Worm (Caenorhabditis elegans) whole organism, early embryonic: ENCODE data around the gene nspc-5.
"Not testable (repeated sequence)": the region's sequence is repeated elsewhere in the genome, so short reads cannot be mapped to it uniquely, and the experiment has no call there.

Experiments
- B0310.2 ChIP-seq: sonication (generic microtip); optimal IDR thresholded peaks from 2 replicates; lab custom pipeline; 2016; ENCODE audit warnings: mild to moderate bottlenecking, missing genetic modification characterization, missing compliant biosample characterization
- F13C5.2 ChIP-seq: sonication (generic microtip); optimal IDR thresholded peaks from 2 replicates; lab custom pipeline; 2017; ENCODE audit warnings: mild to moderate bottlenecking, missing genetic modification characterization, inconsistent platforms, missing compliant biosample characterization
- aly-1 ChIP-seq: sonication (generic microtip); optimal IDR thresholded peaks from 2 replicates; lab custom pipeline; 2016; ENCODE audit warnings: missing genetic modification characterization, missing compliant biosample characterization
- ama-1 ChIP-seq: fragments of 150-350 bp; optimal IDR thresholded peaks from 2 replicates; lab custom pipeline; 2014
- ceh-13 ChIP-seq: fragments of 200-800 bp; sonication (Bioruptor generic); optimal IDR thresholded peaks from 2 replicates; lab custom pipeline; 2018; ENCODE audit warnings: mild to moderate bottlenecking, missing genetic modification characterization, missing compliant biosample characterization
- ceh-36 ChIP-seq: sonication (generic microtip); optimal IDR thresholded peaks from 2 replicates; lab custom pipeline; 2016; ENCODE audit warnings: missing genetic modification characterization, inconsistent platforms, missing compliant biosample characterization
- ets-7 ChIP-seq: sonication (generic microtip); optimal IDR thresholded peaks from 2 replicates; lab custom pipeline; 2016; ENCODE audit warnings: missing genotype, missing genetic modification characterization, missing compliant biosample characterization
- flt-1 ChIP-seq: fragments of 200-800 bp; sonication (Bioruptor generic); IDR thresholded peaks from 2 replicates; pipeline ENCODE4 v1.3.6; 2022; ENCODE audit warnings: missing genetic modification characterization, missing compliant biosample characterization
- hmbx-1 ChIP-seq: sonication (generic microtip); optimal IDR thresholded peaks from 2 replicates; lab custom pipeline; 2016; ENCODE audit warnings: mild to moderate bottlenecking, missing genetic modification characterization, missing compliant biosample characterization
- hmg-4 ChIP-seq: fragments of 200-800 bp; sonication (Bioruptor generic); optimal IDR thresholded peaks from 2 replicates; lab custom pipeline; 2018; ENCODE audit warnings: mild to moderate bottlenecking, missing genetic modification characterization, missing compliant biosample characterization
- hnd-1 ChIP-seq: sonication (generic microtip); optimal IDR thresholded peaks from 2 replicates; lab custom pipeline; 2016; ENCODE audit warnings: missing genetic modification characterization, missing compliant biosample characterization
- pes-1 ChIP-seq: fragments of 200-800 bp; sonication (Bioruptor generic); IDR thresholded peaks from 2 replicates; pipeline ENCODE4 v1.3.6; 2022; ENCODE audit warnings: missing genetic modification reagents, missing genetic modification characterization, missing compliant biosample characterization
- scrt-1 ChIP-seq: fragments of 200-800 bp; sonication (Bioruptor generic); IDR thresholded peaks from 2 replicates; pipeline ENCODE4 v1.3.6; 2022; ENCODE audit warnings: missing genetic modification characterization, missing compliant biosample characterization
- sea-1 ChIP-seq: fragments of 200-800 bp; sonication (Bioruptor generic); conservative IDR thresholded peaks from 2 replicates; pipeline ENCODE4 v1.3.6; 2022; ENCODE audit warnings: missing genetic modification characterization, missing compliant biosample characterization
- tbx-11 ChIP-seq: fragments of 200-800 bp; sonication (Bioruptor generic); IDR thresholded peaks from 2 replicates; pipeline ENCODE4 v1.3.6; 2022; ENCODE audit warnings: missing genetic modification characterization, missing compliant biosample characterization
- tbx-37 ChIP-seq: fragments of 200-800 bp; sonication (Bioruptor generic); conservative IDR thresholded peaks from 2 replicates; pipeline ENCODE4 v1.3.6; 2022; ENCODE audit warnings: missing genetic modification reagents, missing genetic modification characterization, missing compliant biosample characterization
- tra-4 ChIP-seq: sonication (generic microtip); optimal IDR thresholded peaks from 2 replicates; lab custom pipeline; 2017; ENCODE audit warnings: missing genetic modification characterization, missing compliant biosample characterization

Gene nspc-5

ce11 chrX:8507053-8507452 is 31.5 kb upstream of the nspc-5 start:
- no peak for TF ChIP-seq aly-1 (tag; lab: Kevin White, UChicago)
- TF ChIP-seq hnd-1 (tag; lab: Kevin White, UChicago): no peak
- no peak for TF ChIP-seq tbx-11 (GFP tag; lab: Robert Waterston, UW)
- no peak for TF ChIP-seq flt-1 (GFP tag; lab: Robert Waterston, UW)
- TF ChIP-seq ceh-36 (tag; lab: Kevin White, UChicago): no peak
- TF ChIP-seq ceh-13 (GFP tag; lab: Kevin White, UChicago): no peak
- no peak for TF ChIP-seq hmg-4 (GFP tag; lab: Kevin White, UChicago)
- TF ChIP-seq scrt-1: no peak
- TF ChIP-seq hmbx-1 (tag; lab: Kevin White, UChicago): no peak
- no peak for TF ChIP-seq tbx-37 (GFP tag; lab: Robert Waterston, UW)
- no peak for TF ChIP-seq ets-7 (tag; lab: Kevin White, UChicago)
- no peak for TF ChIP-seq B0310.2
- TF ChIP-seq F13C5.2 (tag; lab: Kevin White, UChicago): no peak
- no peak for TF ChIP-seq ama-1 (lab: Kevin White, UChicago)
- TF ChIP-seq sea-1 (GFP tag; lab: Robert Waterston, UW): no peak
- TF ChIP-seq tra-4: no peak
- no peak for TF ChIP-seq pes-1

ce11 chrX:8507576-8507975 is 30.9 kb upstream of the nspc-5 start, which contains the start of gene H03E18.1:
H03E18.1 (plus strand) TSS chrX:8507876.
- TF ChIP-seq F13C5.2 (tag; lab: Kevin White, UChicago) (no peak), sea-1 (GFP tag; lab: Robert Waterston, UW) (no peak), pes-1 (no peak), tbx-11 (GFP tag; lab: Robert Waterston, UW) (no peak), B0310.2 (no peak), ceh-36 (tag; lab: Kevin White, UChicago) (no peak), flt-1 (GFP tag; lab: Robert Waterston, UW) (no peak)

ce11 chrX:8509088-8509487 is 29.4 kb upstream of the nspc-5 start:
- no peak for TF ChIP-seq flt-1 (GFP tag; lab: Robert Waterston, UW)

- TF ChIP-seq scrt-1 (no peak), ama-1 (lab: Kevin White, UChicago) (no peak), ets-7 (tag; lab: Kevin White, UChicago) (no peak)
Observed at ce11 chrX:8520402-8520801, 18.1 kb upstream of the nspc-5 start, which contains the start of gene H03E18.2. H03E18.2 (minus strand) TSS chrX:8520502.

- TF ChIP-seq ceh-13 (GFP tag; lab: Kevin White, UChicago) (no peak), pes-1 (no peak), sea-1 (GFP tag; lab: Robert Waterston, UW) (no peak), ets-7 (tag; lab: Kevin White, UChicago) (no peak), flt-1 (GFP tag; lab: Robert Waterston, UW) (no peak), tbx-37 (GFP tag; lab: Robert Waterston, UW) (no peak), tra-4 (no peak), aly-1 (tag; lab: Kevin White, UChicago) (no peak), tbx-11 (GFP tag; lab: Robert Waterston, UW) (no peak), hmg-4 (GFP tag; lab: Kevin White, UChicago) (no peak), hmbx-1 (tag; lab: Kevin White, UChicago) (no peak), scrt-1 (no peak), ceh-36 (tag; lab: Kevin White, UChicago) (no peak), ama-1 (lab: Kevin White, UChicago) (no peak), F13C5.2 (tag; lab: Kevin White, UChicago) (no peak), hnd-1 (tag; lab: Kevin White, UChicago) (no peak), B0310.2 (no peak)
Observed at ce11 chrX:8521614-8522013, 16.9 kb upstream of the nspc-5 start, which contains the start of gene C03G5.14. C03G5.14 (plus strand) TSS chrX:8521914.

ce11 chrX:8523000-8523399 is 15.5 kb upstream of the nspc-5 start:
- TF ChIP-seq hnd-1 (tag; lab: Kevin White, UChicago): no peak
- no peak for TF ChIP-seq aly-1 (tag; lab: Kevin White, UChicago)
- no peak for TF ChIP-seq ets-7 (tag; lab: Kevin White, UChicago)
- no peak for TF ChIP-seq tbx-11 (GFP tag; lab: Robert Waterston, UW)
- TF ChIP-seq tbx-37 (GFP tag; lab: Robert Waterston, UW): no peak
- no peak for TF ChIP-seq ama-1 (lab: Kevin White, UChicago)
- TF ChIP-seq hmg-4 (GFP tag; lab: Kevin White, UChicago): no peak

- TF ChIP-seq B0310.2 (no peak), hnd-1 (tag; lab: Kevin White, UChicago) (no peak), tbx-37 (GFP tag; lab: Robert Waterston, UW) (no peak), ceh-13 (GFP tag; lab: Kevin White, UChicago) (no peak), sea-1 (GFP tag; lab: Robert Waterston, UW) (no peak), ets-7 (tag; lab: Kevin White, UChicago) (no peak), aly-1 (tag; lab: Kevin White, UChicago) (no peak), tbx-11 (GFP tag; lab: Robert Waterston, UW) (no peak), F13C5.2 (tag; lab: Kevin White, UChicago) (no peak), ama-1 (lab: Kevin White, UChicago) (no peak), hmbx-1 (tag; lab: Kevin White, UChicago) (no peak), pes-1 (no peak), ceh-36 (tag; lab: Kevin White, UChicago) (no peak), hmg-4 (GFP tag; lab: Kevin White, UChicago) (no peak), scrt-1 (no peak), flt-1 (GFP tag; lab: Robert Waterston, UW) (no peak), tra-4 (no peak)
Observed at ce11 chrX:8527950-8528349, 10.6 kb upstream of the nspc-5 start, which contains the start of gene flp-5. flp-5 (plus strand) TSS chrX:8528250.

ce11 chrX:8535006-8535405 is 3.5 kb upstream of the nspc-5 start, which contains the start of gene nspc-1:
nspc-1 (minus strand) TSS chrX:8535106.
- TF ChIP-seq aly-1 (tag; lab: Kevin White, UChicago); pes-1; B0310.2: not testable (repeated sequence)
